Fruit fly (Drosophila melanogaster) whole organism, embryonic: Measurements from ENCODE around the gene ppl.

Experiments used
- CG1024 ChIP-seq: fragments of 200-800 bp; sonication (Bioruptor generic); IDR thresholded peaks from 2 replicates; pipeline ENCODE4 v1.3.6; 2022; ENCODE audit warnings: missing biosample characterization, missing genetic modification characterization
- CG11398 ChIP-seq: fragments of 200-800 bp; sonication (Bioruptor generic); optimal IDR thresholded peaks from 2 replicates; lab custom pipeline; 2016; ENCODE audit warnings: missing biosample characterization, missing genetic modification characterization
- CG13287 ChIP-seq: fragments of 200-800 bp; sonication (Bioruptor generic); IDR thresholded peaks from 2 replicates; pipeline ENCODE4 v1.3.6; 2022; ENCODE audit warnings: missing biosample characterization, missing genetic modification characterization; ENCODE audit not compliant: partially characterized antibody
- CG15514 ChIP-seq: fragments of 200-800 bp; sonication (Bioruptor generic); optimal IDR thresholded peaks from 3 replicates; lab custom pipeline; 2017; ENCODE audit warnings: missing biosample characterization, missing genetic modification characterization, mild to moderate bottlenecking, moderate library complexity, missing genetic modification reagents
- CG17361 ChIP-seq: fragments of 200-800 bp; sonication (Bioruptor generic); IDR thresholded peaks from 3 replicates; pipeline ENCODE4 v1.3.6; 2022; ENCODE audit warnings: missing biosample characterization, missing genetic modification characterization
- CG2875 ChIP-seq: fragments of 200-800 bp; sonication (Bioruptor generic); optimal IDR thresholded peaks from 2 replicates; lab custom pipeline; 2017; ENCODE audit warnings: missing biosample characterization, mild to moderate bottlenecking, missing genetic modification characterization, missing genetic modification reagents
- CG3163 ChIP-seq: fragments of 200-800 bp; sonication (Bioruptor generic); optimal IDR thresholded peaks from 3 replicates; lab custom pipeline; 2016; ENCODE audit warnings: missing biosample characterization, missing genetic modification characterization
- CG3847 ChIP-seq: fragments of 200-800 bp; sonication (Bioruptor generic); IDR thresholded peaks from 2 replicates; pipeline ENCODE4 v1.3.6; 2022; ENCODE audit warnings: missing biosample characterization, missing genetic modification characterization
- CG42726 ChIP-seq: fragments of 200-800 bp; sonication (Bioruptor generic); IDR thresholded peaks from 2 replicates; pipeline ENCODE4 v1.3.6; 2022; ENCODE audit warnings: missing biosample characterization, missing genetic modification characterization; ENCODE audit not compliant: partially characterized antibody
- CG4730 ChIP-seq: fragments of 200-800 bp; sonication (Bioruptor generic); IDR thresholded peaks from 2 replicates; pipeline ENCODE4 v1.3.6; 2022; ENCODE audit warnings: missing biosample characterization, missing genetic modification characterization
- Drgx ChIP-seq: fragments of 200-800 bp; sonication (Bioruptor generic); IDR thresholded peaks from 2 replicates; pipeline ENCODE4 v1.3.6; 2022; ENCODE audit warnings: missing biosample characterization, missing genetic modification characterization
- Ets65A ChIP-seq: fragments of 200-800 bp; sonication (Bioruptor generic); peaks from one replicate; lab custom pipeline; 2016; ENCODE audit warnings: missing biosample characterization, missing genetic modification characterization
- H15 ChIP-seq: fragments of 200-800 bp; sonication (Bioruptor generic); IDR thresholded peaks from 3 replicates; pipeline ENCODE4 v1.3.6; 2022; ENCODE audit warnings: missing biosample characterization, missing genetic modification characterization
- HLH3B ChIP-seq: fragments of 200-800 bp; sonication (Bioruptor generic); IDR thresholded peaks from 2 replicates; pipeline ENCODE4 v1.3.6; 2022; ENCODE audit warnings: missing biosample characterization, missing genetic modification characterization
- HLHmδ ChIP-seq: fragments of 200-800 bp; sonication (Bioruptor generic); optimal IDR thresholded peaks from 2 replicates; lab custom pipeline; 2018; ENCODE audit warnings: missing biosample characterization, mild to moderate bottlenecking, missing genetic modification characterization, moderate library complexity
- MTF-1 ChIP-seq: fragments of 200-800 bp; sonication (Bioruptor generic); optimal IDR thresholded peaks from 2 replicates; lab custom pipeline; 2018; ENCODE audit warnings: missing biosample characterization, mild to moderate bottlenecking, missing genetic modification characterization, borderline replicate concordance
- Scr ChIP-seq: fragments of 200-800 bp; sonication (Bioruptor generic); IDR thresholded peaks from 2 replicates; pipeline ENCODE4 v1.3.6; 2022; ENCODE audit warnings: missing biosample characterization, missing genetic modification characterization; ENCODE audit not compliant: partially characterized antibody
- bsh ChIP-seq, 2 experiments: fragments of 200-800 bp; sonication (Bioruptor generic); optimal IDR thresholded peaks; 2 replicates each; lab custom pipeline; 2017 to 2018; ENCODE audit warnings: mild to moderate bottlenecking in 2 of 2, missing biosample characterization in 2 of 2, missing genetic modification characterization in 2 of 2, moderate library complexity in 1 of 2
- caup ChIP-seq: fragments of 200-800 bp; sonication (Bioruptor generic); optimal IDR thresholded peaks from 3 replicates; lab custom pipeline; 2017; ENCODE audit warnings: missing biosample characterization, mild to moderate bottlenecking, missing genetic modification characterization, moderate library complexity; ENCODE audit not compliant: severe bottlenecking
- chinmo ChIP-seq: fragments of 200-800 bp; sonication (Bioruptor generic); IDR thresholded peaks from 4 replicates; pipeline ENCODE4 v1.3.6; 2022; ENCODE audit warnings: missing biosample characterization, missing genetic modification characterization; ENCODE audit not compliant: partially characterized antibody
- ci ChIP-seq: fragments of 200-800 bp; sonication (Bioruptor generic); IDR thresholded peaks from 3 replicates; pipeline ENCODE4 v1.3.6; 2022; ENCODE audit warnings: missing biosample characterization, missing genetic modification characterization
- hkb ChIP-seq, 2 experiments: fragments of 200-800 bp in 1 of 2; fragments of >200 bp in 1 of 2; sonication (Bioruptor generic) in 1 of 2; IDR thresholded peaks in 1 of 2; optimal IDR thresholded peaks in 1 of 2; 2 replicates each; pipeline versions ENCODE4 v1.3.6 to Lab custom; 2017 to 2022; ENCODE audit warnings: missing biosample characterization in 1 of 2, missing genetic modification characterization in 1 of 2
- jumu ChIP-seq: fragments of 200-800 bp; sonication (Bioruptor generic); optimal IDR thresholded peaks from 3 replicates; lab custom pipeline; 2016; ENCODE audit warnings: missing biosample characterization, missing genetic modification characterization
- nerfin-2 ChIP-seq: fragments of 200-800 bp; sonication (Bioruptor generic); IDR thresholded peaks from 2 replicates; pipeline ENCODE4 v1.3.6; 2022; ENCODE audit warnings: missing biosample characterization, missing genetic modification characterization; ENCODE audit not compliant: partially characterized antibody
- oc ChIP-seq: fragments of 200-800 bp; sonication (Bioruptor generic); optimal IDR thresholded peaks from 2 replicates; lab custom pipeline; 2018; ENCODE audit warnings: missing biosample characterization, mild to moderate bottlenecking, missing genetic modification characterization, moderate library complexity
- pho ChIP-seq: fragments of 200-800 bp; sonication (Bioruptor generic); optimal IDR thresholded peaks from 2 replicates; lab custom pipeline; 2016; ENCODE audit warnings: missing biosample characterization, missing genetic modification characterization
- psq ChIP-seq: fragments of 200-800 bp; sonication (Bioruptor generic); optimal IDR thresholded peaks from 2 replicates; lab custom pipeline; 2017; ENCODE audit warnings: missing biosample characterization, missing genetic modification characterization
- rib ChIP-seq: fragments of 200-800 bp; sonication (Bioruptor generic); IDR thresholded peaks from 2 replicates; pipeline ENCODE4 v1.3.6; 2022; ENCODE audit warnings: missing biosample characterization, missing genetic modification characterization
- salm ChIP-seq: fragments of 200-800 bp; sonication (Bioruptor generic); optimal IDR thresholded peaks from 2 replicates; lab custom pipeline; 2018; ENCODE audit warnings: missing biosample characterization, mild to moderate bottlenecking, missing genetic modification characterization
- sna ChIP-seq: fragments of 200-800 bp; sonication (Bioruptor generic); IDR thresholded peaks from 2 replicates; pipeline ENCODE4 v1.3.6; 2022; ENCODE audit warnings: missing biosample characterization, missing genetic modification characterization; ENCODE audit not compliant: partially characterized antibody
- yki ChIP-seq: fragments of >200 bp; optimal IDR thresholded peaks from 3 replicates; lab custom pipeline; 2018

Gene ppl

DNA sequence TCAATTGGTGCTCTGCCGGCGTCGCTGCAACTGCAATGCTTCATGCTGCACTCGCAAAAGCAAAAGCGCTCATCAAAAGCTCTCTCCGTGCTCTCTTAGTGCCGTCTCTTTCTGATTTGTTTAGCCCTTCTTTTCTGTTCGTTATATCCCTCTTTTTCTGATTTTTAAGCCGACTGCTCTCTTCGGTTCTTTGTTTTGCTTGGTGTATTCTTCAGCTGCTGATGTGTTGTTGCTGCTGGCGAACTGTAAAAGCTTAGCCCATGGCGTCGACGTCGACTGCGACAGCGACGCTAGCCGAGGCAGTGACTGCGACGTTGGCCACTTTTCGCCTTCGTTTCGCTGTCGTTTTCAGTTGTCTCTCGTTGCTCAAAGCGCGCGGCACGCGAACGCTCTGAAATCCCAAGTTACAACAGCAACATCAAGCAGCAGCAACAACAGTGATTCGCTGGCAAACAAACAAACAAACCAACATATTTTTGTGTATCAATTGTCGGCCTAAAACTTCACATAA, 41.3 kb downstream of the ppl start (continued):
- TF ChIP-seq rib (GFP tag; lab: Robert Waterston, UW) (0 out of 2 replicates have a peak, but pooled peaks have one; percentile 18), CG2875 (GFP tag; lab: Kevin White, UChicago) (peak; percentile 29), caup (GFP tag; lab: Kevin White, UChicago) (peak; percentile 38), MTF-1 (GFP tag; lab: Kevin White, UChicago) (peak; percentile 57), CG13287 (GFP tag; lab: Robert Waterston, UW) (peak; percentile 71), CG17361 (GFP tag; lab: Robert Waterston, UW) (no peak), CG3163 (GFP tag; lab: Kevin White, UChicago) (peak; percentile 68), chinmo (peak; percentile 94; the same call in 2 of the 4 replicates), Scr (GFP tag; lab: Robert Waterston, UW) (peak; percentile 31; the same call in 1 of the 2 replicates), psq (GFP tag; lab: Kevin White, UChicago) (peak; percentile 77), HLH3B (GFP tag; lab: Robert Waterston, UW) (peak; percentile 32; the same call in 1 of the 2 replicates), hkb (optimal IDR thresholded peaks at IDR 0.05; lab: Kevin White, UChicago) (no peak), hkb (GFP tag; IDR thresholded peaks at IDR 0.05; lab: Robert Waterston, UW) (peak; percentile 40; the same call in 1 of the 2 replicates), sna (GFP tag; lab: Robert Waterston, UW) (peak; percentile 48; the same call in 1 of the 2 replicates), yki (lab: Kevin White, UChicago) (peak; percentile 27), CG42726 (peak; percentile 73), CG15514 (peak; percentile 22), nerfin-2 (GFP tag; lab: Robert Waterston, UW) (0 out of 2 replicates have a peak, but pooled peaks have one; percentile 48), HLHmδ (GFP tag; lab: Kevin White, UChicago) (peak; percentile 4), salm (tag; lab: Kevin White, UChicago) (no peak), H15 (no peak), ci (GFP tag; lab: Robert Waterston, UW) (peak; percentile 73; the same call in 2 of the 3 replicates)

- TF ChIP-seq Drgx (GFP tag; lab: Robert Waterston, UW): 0 out of 2 replicates have a peak, but pooled peaks have one; percentile 9
- TF ChIP-seq Ets65A (GFP tag; lab: Kevin White, UChicago): peak; percentile 59
- no peak for TF ChIP-seq CG11398 (GFP tag; lab: Kevin White, UChicago)
Measured at dm6 chr3L:21238377-21238776, 42.9 kb downstream of the ppl start.

DNA sequence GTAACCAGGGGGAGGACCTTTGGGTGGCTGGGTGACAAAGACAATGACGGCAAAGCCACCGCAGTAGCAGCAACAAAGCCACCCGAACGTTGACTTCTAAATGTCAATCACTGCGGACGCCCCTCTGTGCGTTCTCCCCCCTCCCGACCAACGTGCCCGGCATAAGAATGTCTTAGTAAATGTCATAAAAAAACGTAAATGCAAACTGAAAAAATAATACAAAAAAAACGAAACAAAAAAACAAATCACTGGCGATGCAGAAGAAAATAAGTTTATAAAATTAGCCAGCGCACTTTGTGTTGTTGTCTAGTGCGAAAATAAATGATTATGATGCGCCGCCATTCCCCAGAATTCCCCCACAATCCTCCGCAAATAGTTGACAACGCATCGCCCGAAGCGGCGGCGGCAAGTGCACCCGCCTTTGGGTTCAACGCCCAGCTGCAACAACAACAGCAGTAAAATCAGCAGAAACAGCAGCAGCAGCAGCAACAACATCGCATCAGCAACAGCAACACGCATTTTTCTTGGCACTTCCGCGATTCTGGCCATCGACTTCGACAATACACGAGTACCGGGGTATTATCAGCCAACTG, 44.3 kb downstream of the ppl start:
- peak in 1 of 2 experiments; percentile 86 for TF ChIP-seq bsh (GFP tag; optimal IDR thresholded peaks at IDR 0.05; lab: Kevin White, UChicago)
- no peak for TF ChIP-seq CG1024
- peak; percentile 14 for TF ChIP-seq Ets65A (GFP tag; lab: Kevin White, UChicago)
- no peak for TF ChIP-seq jumu
- no peak for TF ChIP-seq oc (tag; lab: Kevin White, UChicago)
- no peak for TF ChIP-seq pho (GFP tag; lab: Kevin White, UChicago)
- TF ChIP-seq CG4730 (GFP tag; lab: Robert Waterston, UW): 0 out of 2 replicates have a peak, but pooled peaks have one; percentile 7
- TF ChIP-seq Drgx (GFP tag; lab: Robert Waterston, UW): peak; percentile 78

dm6 chr3L:21230762-21231161, 50.5 kb downstream of the ppl start:
- TF ChIP-seq CG3847 (GFP tag; lab: Robert Waterston, UW) (0 out of 2 replicates have a peak, but pooled peaks have one; percentile 13), jumu (no peak)
